Fruit fly (Drosophila melanogaster) whole organism, prepupa: ENCODE results near the gene CG45073.

ENCODE experiments used
- CG10631 ChIP-seq: fragments of 200-800 bp; sonication (Bioruptor generic); optimal IDR thresholded peaks from 2 replicates; lab custom pipeline; 2016; ENCODE audit warnings: missing biosample characterization, missing genetic modification characterization
- CG10669 ChIP-seq: fragments of 200-800 bp; sonication (Bioruptor generic); optimal IDR thresholded peaks from 3 replicates; lab custom pipeline; 2018; ENCODE audit warnings: missing biosample characterization, mild to moderate bottlenecking, missing genetic modification characterization, moderate library complexity
- CG11294 ChIP-seq: fragments of 200-800 bp; sonication (Bioruptor generic); IDR thresholded peaks from 2 replicates; pipeline ENCODE4 v1.3.6; 2022; ENCODE audit warnings: missing biosample characterization, missing genetic modification characterization
- CG11902 ChIP-seq: fragments of 200-800 bp; sonication (Bioruptor generic); optimal IDR thresholded peaks from 3 replicates; lab custom pipeline; 2016; ENCODE audit warnings: missing biosample characterization, missing genetic modification characterization
- CG16779 ChIP-seq: fragments of 200-800 bp; sonication (Bioruptor generic); optimal IDR thresholded peaks from 3 replicates; lab custom pipeline; 2017; ENCODE audit warnings: missing biosample characterization, mild to moderate bottlenecking, missing genetic modification characterization
- CG3032 ChIP-seq: fragments of 200-800 bp; optimal IDR thresholded peaks from 2 replicates; lab custom pipeline; 2019; ENCODE audit warnings: missing biosample characterization, mild to moderate bottlenecking, missing genetic modification characterization, moderate library complexity
- CG31627 ChIP-seq: fragments of 200-800 bp; sonication (Bioruptor generic); optimal IDR thresholded peaks from 3 replicates; lab custom pipeline; 2016; ENCODE audit warnings: missing biosample characterization, missing genetic modification characterization
- CG34406 ChIP-seq: fragments of 200-800 bp; sonication (Bioruptor generic); optimal IDR thresholded peaks from 3 replicates; lab custom pipeline; 2016; ENCODE audit warnings: missing biosample characterization, missing genetic modification characterization
- CG3919 ChIP-seq: fragments of 200-800 bp; sonication (Bioruptor generic); optimal IDR thresholded peaks from 3 replicates; lab custom pipeline; 2016; ENCODE audit warnings: missing biosample characterization, missing genetic modification characterization
- CG4318 ChIP-seq: fragments of 200-800 bp; sonication (Bioruptor generic); optimal IDR thresholded peaks from 3 replicates; lab custom pipeline; 2017; ENCODE audit warnings: missing biosample characterization, mild to moderate bottlenecking, missing genetic modification characterization
- CG6276 ChIP-seq: fragments of 200-800 bp; sonication (Bioruptor generic); optimal IDR thresholded peaks from 2 replicates; lab custom pipeline; 2017; ENCODE audit warnings: missing biosample characterization, mild to moderate bottlenecking, missing genetic modification characterization
- CG6792 ChIP-seq: fragments of 200-800 bp; sonication (Bioruptor generic); optimal IDR thresholded peaks from 3 replicates; lab custom pipeline; 2016; ENCODE audit warnings: missing biosample characterization, missing genetic modification characterization
- CG6854 ChIP-seq: fragments of 200-800 bp; sonication (Bioruptor generic); optimal IDR thresholded peaks from 2 replicates; lab custom pipeline; 2017; ENCODE audit warnings: missing biosample characterization, mild to moderate bottlenecking, missing genetic modification characterization
- CG7368 ChIP-seq: fragments of 200-800 bp; sonication (Bioruptor generic); optimal IDR thresholded peaks from 3 replicates; lab custom pipeline; 2016; ENCODE audit warnings: missing biosample characterization, missing genetic modification characterization
- CG8119 ChIP-seq: fragments of 200-800 bp; sonication (Bioruptor generic); IDR thresholded peaks from 3 replicates; pipeline ENCODE4 v1.3.6; 2022; ENCODE audit warnings: missing biosample characterization, missing genetic modification characterization
- CG8319 ChIP-seq: fragments of 200-800 bp; sonication (Bioruptor generic); optimal IDR thresholded peaks from 3 replicates; lab custom pipeline; 2016; ENCODE audit warnings: missing biosample characterization, missing genetic modification characterization
- Eip75B ChIP-seq: fragments of 200-800 bp; sonication (Bioruptor generic); optimal IDR thresholded peaks from 3 replicates; lab custom pipeline; 2016; ENCODE audit warnings: missing biosample characterization, missing genetic modification characterization
- Eip93F ChIP-seq: fragments of 200-800 bp; sonication (Bioruptor generic); optimal IDR thresholded peaks from 2 replicates; lab custom pipeline; 2016; ENCODE audit warnings: missing biosample characterization, mild to moderate bottlenecking, missing genetic modification characterization
- Ets21C ChIP-seq: fragments of 200-800 bp; sonication (Bioruptor generic); optimal IDR thresholded peaks from 3 replicates; lab custom pipeline; 2016; ENCODE audit warnings: missing biosample characterization, missing genetic modification characterization
- Ets96B ChIP-seq: fragments of 200-800 bp; optimal IDR thresholded peaks from 2 replicates; lab custom pipeline; 2019; ENCODE audit warnings: missing biosample characterization, mild to moderate bottlenecking, missing genetic modification characterization, moderate library complexity
- Gug ChIP-seq: fragments of 200-800 bp; sonication (Bioruptor generic); IDR thresholded peaks from 2 replicates; pipeline ENCODE4 v1.3.6; 2022; ENCODE audit warnings: missing biosample characterization, missing genetic modification characterization
- Hr38 ChIP-seq: sonication (Bioruptor generic); optimal IDR thresholded peaks from 2 replicates; lab custom pipeline; 2016; ENCODE audit warnings: missing biosample characterization, missing genetic modification characterization
- Hr39 ChIP-seq: fragments of 200-800 bp; sonication (Bioruptor generic); optimal IDR thresholded peaks from 2 replicates; lab custom pipeline; 2016; ENCODE audit warnings: missing biosample characterization, missing genetic modification characterization
- Hr4 ChIP-seq: fragments of 200-800 bp; sonication (Bioruptor generic); optimal IDR thresholded peaks from 3 replicates; lab custom pipeline; 2016; ENCODE audit warnings: missing biosample characterization, missing genetic modification characterization
- Lpt ChIP-seq: fragments of 200-800 bp; sonication (Bioruptor generic); optimal IDR thresholded peaks from 3 replicates; lab custom pipeline; 2016; ENCODE audit warnings: missing biosample characterization, missing genetic modification characterization
- OdsH ChIP-seq: fragments of 200-800 bp; sonication (Bioruptor generic); optimal IDR thresholded peaks from 3 replicates; lab custom pipeline; 2016; ENCODE audit warnings: missing biosample characterization, missing genetic modification characterization
- Smox ChIP-seq: fragments of 200-800 bp; sonication (Bioruptor generic); optimal IDR thresholded peaks from 3 replicates; lab custom pipeline; 2016; ENCODE audit warnings: missing biosample characterization, missing genetic modification characterization
- Sox102F ChIP-seq: fragments of 200-800 bp; sonication (Bioruptor generic); optimal IDR thresholded peaks from 2 replicates; lab custom pipeline; 2016; ENCODE audit warnings: missing biosample characterization, mild to moderate bottlenecking, missing genetic modification characterization
- Sox14 ChIP-seq: fragments of 200-800 bp; sonication (Bioruptor generic); optimal IDR thresholded peaks from 3 replicates; lab custom pipeline; 2016; ENCODE audit warnings: missing biosample characterization, missing genetic modification characterization
- acj6 ChIP-seq: fragments of 200-800 bp; sonication (Bioruptor generic); optimal IDR thresholded peaks from 3 replicates; lab custom pipeline; 2016; ENCODE audit warnings: missing biosample characterization, missing genetic modification characterization
- cyc ChIP-seq: fragments of 200-800 bp; sonication (Bioruptor generic); optimal IDR thresholded peaks from 3 replicates; lab custom pipeline; 2016; ENCODE audit warnings: missing biosample characterization, missing genetic modification characterization
- dac ChIP-seq: fragments of 200-800 bp; sonication (Bioruptor generic); optimal IDR thresholded peaks from 2 replicates; lab custom pipeline; 2017; ENCODE audit warnings: missing biosample characterization, mild to moderate bottlenecking, missing genetic modification characterization
- dsx ChIP-seq: fragments of 200-800 bp; optimal IDR thresholded peaks from 3 replicates; lab custom pipeline; 2019; ENCODE audit warnings: missing biosample characterization, mild to moderate bottlenecking, missing genetic modification characterization, moderate library complexity; ENCODE audit not compliant: poor library complexity, severe bottlenecking
- eg ChIP-seq: fragments of 200-800 bp; sonication (Bioruptor generic); IDR thresholded peaks from 3 replicates; pipeline ENCODE4 v1.3.6; 2022; ENCODE audit warnings: missing biosample characterization, missing genetic modification characterization
- fd59A ChIP-seq: fragments of 200-800 bp; sonication (Bioruptor generic); optimal IDR thresholded peaks from 2 replicates; lab custom pipeline; 2017; ENCODE audit warnings: missing biosample characterization, mild to moderate bottlenecking, missing genetic modification characterization, missing genetic modification reagents
- fd85E ChIP-seq: fragments of 200-800 bp; sonication (Bioruptor generic); optimal IDR thresholded peaks from 3 replicates; lab custom pipeline; 2016; ENCODE audit warnings: missing biosample characterization, missing genetic modification characterization
- net ChIP-seq: fragments of 200-800 bp; sonication (Bioruptor generic); optimal IDR thresholded peaks from 3 replicates; lab custom pipeline; 2016; ENCODE audit warnings: missing biosample characterization, missing genetic modification characterization
- spab ChIP-seq: fragments of 200-800 bp; sonication (Bioruptor generic); optimal IDR thresholded peaks from 2 replicates; lab custom pipeline; 2017; ENCODE audit warnings: missing biosample characterization, mild to moderate bottlenecking, missing genetic modification characterization, missing genetic modification reagents
- ss ChIP-seq, 2 experiments: fragments of 200-800 bp; sonication (Bioruptor generic); optimal IDR thresholded peaks; 2 replicates in 1 of 2; 3 replicates in 1 of 2; lab custom pipeline; 2017 to 2018; ENCODE audit warnings: mild to moderate bottlenecking in 2 of 2, missing biosample characterization in 2 of 2, missing genetic modification characterization in 2 of 2, moderate library complexity in 1 of 2
- svp ChIP-seq: fragments of 200-800 bp; sonication (Bioruptor generic); peaks from one replicate; lab custom pipeline; 2016; ENCODE audit warnings: missing biosample characterization, missing genetic modification characterization
- topi ChIP-seq: fragments of 200-800 bp; sonication (Bioruptor generic); optimal IDR thresholded peaks from 3 replicates; lab custom pipeline; 2016; ENCODE audit warnings: missing biosample characterization, missing genetic modification characterization
- vri ChIP-seq: fragments of 200-800 bp; sonication (Bioruptor generic); optimal IDR thresholded peaks from 3 replicates; lab custom pipeline; 2016; ENCODE audit warnings: missing biosample characterization, mild to moderate bottlenecking, missing genetic modification characterization

The CG45073 gene

dm6 chr3R:30151300-30152109 lies 27.0 kb upstream of the CG45073 start, which contains the start of gene CG15529 (continued):
- TF ChIP-seq ss (GFP tag; optimal IDR thresholded peaks at IDR 0.05; lab: Kevin White, UChicago): peak in 1 of 2 experiments; percentile 73
- TF ChIP-seq cyc (GFP tag; lab: Kevin White, UChicago): peak; percentile 33
- peak; percentile 65 for TF ChIP-seq fd59A (GFP tag; lab: Kevin White, UChicago)
- TF ChIP-seq Hr38 (GFP tag; lab: Kevin White, UChicago): no peak
- peak; percentile 35 for TF ChIP-seq CG6792 (GFP tag; lab: Kevin White, UChicago)
- TF ChIP-seq svp (GFP tag; lab: Kevin White, UChicago): no peak
- TF ChIP-seq Hr4: peak; percentile 38
- peak; percentile 86 for TF ChIP-seq eg
- peak; percentile 38 for TF ChIP-seq CG6276 (GFP tag; lab: Kevin White, UChicago)
- TF ChIP-seq CG6854 (GFP tag; lab: Kevin White, UChicago): no peak

dm6 chr3R:30150602-30151001 lies 26.1 kb upstream of the CG45073 start:
- TF ChIP-seq Ets96B (no peak), Sox14 (GFP tag; lab: Kevin White, UChicago) (no peak), CG3919 (GFP tag; lab: Kevin White, UChicago) (no peak), Eip75B (GFP tag; lab: Kevin White, UChicago) (no peak), topi (GFP tag; lab: Kevin White, UChicago) (no peak), Ets21C (no peak), CG10669 (no peak), Eip93F (GFP tag; lab: Kevin White, UChicago) (no peak), ss (GFP tag; optimal IDR thresholded peaks at IDR 0.05; lab: Kevin White, UChicago) (no peak), CG8319 (GFP tag; lab: Kevin White, UChicago) (no peak), CG6854 (GFP tag; lab: Kevin White, UChicago) (no peak), dsx (GFP tag; lab: Kevin White, UChicago) (no peak), CG7368 (no peak), Smox (no peak), CG11294 (GFP tag; lab: Robert Waterston, UW) (no peak), vri (no peak), CG4318 (GFP tag; lab: Kevin White, UChicago) (no peak)
- TF ChIP-seq, all 60 proteins: peak for 0

- TF ChIP-seq vri (no peak), topi (GFP tag; lab: Kevin White, UChicago) (no peak), OdsH (GFP tag; lab: Kevin White, UChicago) (no peak), CG31627 (GFP tag; lab: Kevin White, UChicago) (no peak), fd85E (GFP tag; lab: Kevin White, UChicago) (no peak), Gug (no peak), Lpt (GFP tag; lab: Kevin White, UChicago) (no peak), dac (no peak)
Measured at dm6 chr3R:30149506-30149905, 25.0 kb upstream of the CG45073 start, which contains the start of gene AdoR. Gene AdoR, minus strand, starts transcription at chr3R:30149606.

dm6 chr3R:30134063-30135047 lies 9.8 kb upstream of the CG45073 start, which contains the start of gene Tpi:
Gene Tpi, minus strand, starts transcription at chr3R:30134599.
- TF ChIP-seq CG10631 (peak; percentile 62), CG3919 (GFP tag; lab: Kevin White, UChicago) (no peak), CG7368 (peak; percentile 16), CG8119 (GFP tag; lab: Robert Waterston, UW) (peak; percentile 63), spab (GFP tag; lab: Kevin White, UChicago) (no peak), net (GFP tag; lab: Kevin White, UChicago) (peak; percentile 70), Sox102F (GFP tag; lab: Kevin White, UChicago) (peak; percentile 80), CG3032 (tag; lab: Kevin White, UChicago) (no peak), Smox (peak; percentile 66), CG11902 (GFP tag; lab: Kevin White, UChicago) (no peak), eg (peak; percentile 72), ss (GFP tag; optimal IDR thresholded peaks at IDR 0.05; lab: Kevin White, UChicago) (no peak), acj6 (GFP tag; lab: Kevin White, UChicago) (peak; percentile 69), Lpt (GFP tag; lab: Kevin White, UChicago) (no peak), fd85E (GFP tag; lab: Kevin White, UChicago) (no peak), Hr39 (GFP tag; lab: Kevin White, UChicago) (peak; percentile 69), CG16779 (peak; percentile 1), CG34406 (GFP tag; lab: Kevin White, UChicago) (peak; percentile 55), Ets21C (peak; percentile 54), fd59A (GFP tag; lab: Kevin White, UChicago) (no peak)
